Worm (Caenorhabditis elegans) whole organism, dauer: ENCODE data around the gene F22E5.12.
"Not testable (repeated sequence)": the region's sequence is repeated elsewhere in the genome, so short reads cannot be mapped to it uniquely, and the experiment has no call there.

Source experiments
- unc-62 ChIP-seq: sonication (generic microtip); optimal IDR thresholded peaks from 2 replicates; lab custom pipeline; 2017; ENCODE audit warnings: missing biosample characterization, missing genetic modification reagents, missing genetic modification characterization

Gene F22E5.12

DNA sequence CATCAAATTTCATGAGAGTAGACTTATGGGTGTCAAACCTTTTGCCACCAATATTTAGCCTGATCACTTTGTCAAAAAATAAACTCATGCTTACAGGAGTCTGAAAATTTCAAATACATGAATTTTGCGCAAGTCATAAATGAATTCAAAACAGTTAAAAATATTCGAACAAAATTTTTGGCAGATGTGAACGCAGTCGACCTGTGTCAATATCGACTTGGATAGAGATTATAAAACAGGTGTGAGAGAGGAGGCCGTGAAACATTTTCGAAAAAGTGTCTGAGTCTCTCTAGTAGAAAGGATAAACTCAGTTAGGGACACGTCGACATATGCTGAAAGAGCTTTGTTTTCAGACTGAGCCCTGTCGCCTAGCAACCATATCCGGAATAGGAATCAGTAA is at the start of gene F22E5.12:
Gene F22E5.12, minus strand, starts transcription at position 101 of the 400 bp plus-strand sequence.
- not testable (repeated sequence) for TF ChIP-seq unc-62 (GFP tag; lab: Kevin White, UChicago)

DNA sequence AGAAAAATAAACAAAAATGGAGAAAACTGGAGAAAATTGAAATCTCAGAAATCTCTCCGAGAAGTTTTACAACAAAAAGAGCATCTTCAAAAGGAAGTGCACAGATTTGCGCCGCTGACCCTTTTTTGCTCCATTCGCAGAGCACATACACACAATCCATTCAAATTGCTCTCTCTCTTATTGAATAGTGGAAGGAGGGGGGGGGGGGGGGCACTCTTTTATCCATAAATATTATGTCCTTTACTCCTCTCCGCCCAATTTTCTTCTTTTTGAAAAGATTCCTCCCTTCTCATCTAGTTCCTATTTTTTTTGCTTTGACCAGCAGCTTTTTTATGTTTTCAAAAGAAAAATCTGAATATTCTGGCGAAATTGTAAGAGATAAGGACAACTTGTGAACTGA is 48.4 kb upstream of the F22E5.12 start:
- no peak for TF ChIP-seq unc-62 (GFP tag; lab: Kevin White, UChicago)

DNA sequence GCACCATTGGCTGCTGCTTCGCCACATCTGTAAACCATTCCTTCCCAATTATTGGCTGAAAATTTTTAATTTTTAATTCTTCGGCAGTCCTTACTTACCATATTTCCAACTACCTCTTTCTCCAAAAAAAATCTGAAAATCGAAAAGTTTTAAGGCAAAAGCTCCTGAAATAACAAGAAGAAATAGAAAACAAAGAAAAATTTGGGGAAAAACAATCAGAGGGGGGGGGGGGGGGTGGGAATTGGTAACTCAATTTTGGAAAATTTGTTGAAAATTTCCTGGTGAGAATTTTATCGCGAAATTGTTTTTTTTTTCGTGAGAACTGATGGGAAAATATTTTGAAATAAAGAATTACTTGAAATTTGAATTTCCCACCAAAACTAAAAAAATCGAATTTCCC is 45.8 kb upstream of the F22E5.12 start, which contains the start of gene set-11:
Gene set-11, minus strand, starts transcription at position 101 of the 400 bp plus-strand sequence.
- TF ChIP-seq unc-62 (GFP tag; lab: Kevin White, UChicago): no peak

DNA sequence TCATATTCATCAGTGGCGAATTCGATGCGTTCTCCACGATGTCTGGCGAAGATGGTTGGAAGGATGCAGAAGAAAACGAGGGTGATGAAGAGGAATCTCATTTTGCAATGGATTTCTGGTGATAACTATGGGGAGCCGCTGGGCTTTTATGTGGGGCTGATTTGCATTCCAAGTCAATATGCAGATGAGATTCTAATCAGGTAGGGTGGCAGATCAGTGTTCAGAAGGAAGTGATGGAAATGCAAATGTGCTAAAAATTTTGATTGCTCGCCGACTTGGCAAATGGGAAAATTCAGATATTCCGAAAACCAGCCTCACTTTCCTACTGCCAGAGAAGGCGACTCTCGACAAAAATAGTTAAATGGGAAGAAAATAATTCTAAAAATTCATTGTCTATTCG is 43.4 kb upstream of the F22E5.12 start, which contains the start of gene nspf-3:
Gene nspf-3, minus strand, starts transcription at position 101 of the 400 bp plus-strand sequence.
- TF ChIP-seq unc-62 (GFP tag; lab: Kevin White, UChicago): no peak

DNA sequence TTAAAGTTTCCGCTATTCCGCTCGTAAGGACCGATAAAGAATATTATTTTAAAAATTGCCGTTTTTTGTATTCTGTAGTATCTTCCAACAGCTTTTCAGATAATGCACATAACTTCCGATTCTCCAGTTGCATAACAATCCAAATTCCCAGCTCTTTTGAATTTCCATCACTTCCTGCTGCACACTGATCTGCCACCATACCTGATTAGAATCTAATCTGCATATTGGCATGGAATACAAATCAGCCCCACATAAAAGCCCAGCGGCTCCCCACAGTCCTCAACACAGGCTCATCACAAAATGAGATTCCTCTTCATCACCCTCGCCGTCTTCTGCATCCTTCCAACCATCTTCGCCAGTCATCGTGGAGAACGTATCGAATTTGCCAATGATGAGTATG is 42.0 kb upstream of the F22E5.12 start, which contains the start of gene nspf-2:
Gene nspf-2, plus strand, starts transcription at position 301 of the 400 bp plus-strand sequence.
- not testable (repeated sequence) for TF ChIP-seq unc-62 (GFP tag; lab: Kevin White, UChicago)

DNA sequence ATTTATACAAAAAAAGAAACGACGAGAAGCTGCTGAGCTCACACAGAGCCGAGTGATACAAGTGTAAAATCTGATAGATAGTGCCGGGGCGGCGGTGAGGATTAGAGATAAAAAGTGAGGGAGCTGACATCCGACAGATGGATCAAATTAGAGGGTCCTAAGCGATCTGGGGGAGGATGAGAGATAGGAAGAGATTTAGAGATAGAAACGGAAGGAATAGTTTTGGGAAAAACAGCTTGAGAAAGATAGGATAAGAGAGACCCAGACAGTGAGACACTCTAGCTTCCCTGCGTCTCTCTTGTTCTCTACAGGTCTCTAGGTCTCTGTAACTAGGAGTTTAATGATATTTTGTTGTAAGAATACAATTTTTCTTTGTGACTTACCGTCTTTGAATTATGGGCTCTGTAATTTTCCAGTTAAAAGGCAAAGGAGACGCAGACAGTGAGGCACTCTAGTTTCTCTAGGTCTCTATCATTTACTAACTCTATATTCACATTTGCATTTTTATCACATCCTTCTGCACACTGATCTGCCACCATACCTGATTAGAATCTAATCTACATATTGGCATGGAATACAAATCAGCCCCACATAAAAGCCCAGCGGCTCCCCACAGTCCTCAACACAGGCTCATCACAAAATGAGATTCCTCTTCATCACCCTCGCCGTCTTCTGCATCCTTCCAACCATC is 40.5 kb upstream of the F22E5.12 start, which contains the start of the genes sup-9 and nspf-1:
Gene sup-9, minus strand, starts transcription at position 43 of the 691 bp plus-strand sequence.
Gene nspf-1, plus strand, starts transcription at position 641 of the 691 bp plus-strand sequence.
- no peak for TF ChIP-seq unc-62 (GFP tag; lab: Kevin White, UChicago)

DNA sequence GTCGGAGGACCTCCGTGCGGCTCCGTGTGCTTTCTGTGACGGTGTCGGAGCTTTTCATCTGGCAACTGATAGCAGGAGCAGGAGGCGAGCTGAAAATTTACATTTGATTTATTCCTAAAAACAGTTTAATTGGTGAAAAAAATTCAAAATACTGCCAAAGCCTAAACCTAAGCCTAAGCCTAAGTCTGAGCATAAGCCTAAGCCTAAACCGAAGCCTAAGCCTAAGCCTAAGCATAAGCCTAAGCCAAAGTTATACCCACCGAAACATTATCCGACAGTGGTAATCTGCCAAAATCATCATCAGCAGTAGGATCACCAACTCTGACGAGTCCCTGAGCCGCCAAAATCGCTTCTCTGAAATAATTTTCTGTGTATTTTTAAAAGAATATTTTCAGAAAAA is 38.1 kb upstream of the F22E5.12 start:
- no peak for TF ChIP-seq unc-62 (GFP tag; lab: Kevin White, UChicago)

DNA sequence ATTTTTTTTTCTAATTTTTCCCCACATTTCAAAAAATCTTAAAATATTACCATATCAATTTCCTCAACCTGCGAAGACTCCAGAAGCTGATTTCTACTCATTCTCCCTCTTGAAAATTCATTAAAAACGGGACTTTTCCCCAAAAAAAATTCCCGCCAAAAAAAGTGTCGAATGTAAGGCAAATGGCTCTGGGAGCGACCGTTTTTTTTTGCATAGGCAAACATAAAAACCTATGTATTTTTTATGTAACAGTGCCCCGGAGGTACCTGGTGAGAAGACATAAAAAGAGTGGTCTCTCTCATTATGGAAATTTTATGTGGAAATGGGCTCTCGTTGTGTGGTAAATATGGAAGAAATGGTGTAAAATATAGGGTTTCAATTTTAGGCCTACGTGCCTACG is 37.6 kb upstream of the F22E5.12 start, which contains the start of gene ceh-87:
Gene ceh-87, minus strand, starts transcription at position 101 of the 400 bp plus-strand sequence.
- no peak for TF ChIP-seq unc-62 (GFP tag; lab: Kevin White, UChicago)

DNA sequence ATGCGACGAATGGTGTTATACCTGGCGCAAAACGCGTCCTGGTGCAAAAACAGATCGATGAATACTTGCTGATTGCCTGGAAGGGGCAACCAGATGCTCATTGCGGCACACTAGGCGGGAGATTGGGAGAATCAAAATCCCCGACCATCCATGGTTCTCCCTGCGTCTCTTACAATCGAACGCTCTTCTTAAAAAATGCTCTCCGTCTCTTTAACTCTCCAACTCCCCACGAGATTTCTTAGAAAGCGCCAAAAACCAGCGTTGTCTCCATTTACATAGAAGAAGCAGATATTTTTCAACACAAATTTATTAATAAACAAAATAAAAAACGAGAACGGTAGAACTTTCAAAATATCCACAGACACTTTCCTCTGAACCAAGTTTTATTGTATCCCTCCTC is 34.5 kb upstream of the F22E5.12 start, which contains the start of gene F34D6.1:
Gene F34D6.1, minus strand, starts transcription at position 101 of the 400 bp plus-strand sequence.
- no peak for TF ChIP-seq unc-62 (GFP tag; lab: Kevin White, UChicago)

DNA sequence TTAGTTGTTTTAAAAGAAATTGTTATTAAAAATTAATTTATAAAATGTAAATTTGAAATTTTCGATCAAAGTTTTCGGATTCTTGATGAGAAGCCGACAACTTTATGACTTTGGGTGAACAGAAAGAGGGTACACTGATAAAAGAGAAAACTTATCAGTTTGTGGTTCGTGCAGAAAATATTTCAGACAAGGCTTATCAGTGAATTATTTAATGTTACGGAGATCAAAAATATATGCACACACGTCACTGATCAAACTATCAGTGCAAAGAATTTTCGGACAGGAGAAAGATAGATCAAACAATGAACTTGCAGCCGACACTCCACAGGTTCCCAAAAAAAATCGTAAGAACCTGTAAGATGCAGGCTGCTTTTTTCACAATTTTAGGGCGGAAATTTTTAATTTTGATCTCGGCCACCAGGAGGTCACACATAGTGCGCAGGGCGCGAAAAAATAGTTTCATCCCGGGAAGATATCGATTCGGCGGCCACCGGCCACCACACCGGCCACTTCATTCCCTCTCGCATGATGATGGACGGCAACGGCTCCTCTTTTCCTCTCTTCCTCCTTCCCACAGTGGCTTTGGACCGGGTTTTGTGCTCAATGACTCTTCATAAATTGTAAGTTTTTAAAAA is 31.0 kb upstream of the F22E5.12 start, which contains the start of gene F22E5.17:
Gene F22E5.17, plus strand, starts transcription at position 508 of the 635 bp plus-strand sequence.
- TF ChIP-seq unc-62 (GFP tag; lab: Kevin White, UChicago): no peak

DNA sequence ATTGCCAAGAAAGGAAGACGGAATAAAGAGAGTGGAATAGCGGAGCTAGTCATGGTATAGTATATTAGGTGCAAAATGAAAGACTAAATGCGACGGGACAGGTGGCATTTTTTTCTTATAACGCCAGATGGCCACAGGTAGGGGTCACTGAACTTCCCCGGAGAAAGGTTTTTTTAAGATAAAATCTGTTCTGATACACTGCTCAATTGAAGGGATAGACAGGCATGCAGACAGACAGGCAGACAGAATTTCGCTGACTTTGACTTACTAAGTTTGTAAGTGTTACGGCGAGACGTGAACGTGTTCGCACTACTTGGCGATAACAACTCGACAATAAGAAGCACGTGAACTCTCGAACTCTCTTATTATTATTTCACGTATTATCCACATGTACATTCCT is 26.9 kb upstream of the F22E5.12 start, which contains the start of the genes F22E5.20 and F22E5.1:
Gene F22E5.20, minus strand, starts transcription at position 101 of the 400 bp plus-strand sequence.
Gene F22E5.1, plus strand, starts transcription at position 242 of the 400 bp plus-strand sequence.
- not testable (repeated sequence) for TF ChIP-seq unc-62 (GFP tag; lab: Kevin White, UChicago)

DNA sequence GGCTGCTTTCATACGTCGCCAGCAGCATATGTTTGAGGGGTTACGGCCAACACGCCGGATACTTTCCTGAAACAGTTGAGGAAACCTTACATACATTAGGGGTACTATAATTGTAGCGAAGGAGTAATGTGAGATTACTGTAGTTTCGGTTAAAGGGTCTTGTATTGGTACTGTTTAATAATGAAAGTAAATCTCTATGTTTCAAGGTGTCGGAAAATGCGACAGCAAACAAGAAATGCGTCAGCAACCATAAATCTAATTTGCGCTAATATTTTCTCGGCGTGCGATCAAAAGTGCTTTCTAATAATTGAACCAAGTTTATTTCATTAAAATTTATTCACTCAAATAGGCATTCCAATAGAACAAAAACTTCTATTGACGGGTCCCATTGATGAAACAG is 25.7 kb upstream of the F22E5.12 start, which contains the start of gene sri-57:
Gene sri-57, minus strand, starts transcription at position 101 of the 400 bp plus-strand sequence.
- not testable (repeated sequence) for TF ChIP-seq unc-62 (GFP tag; lab: Kevin White, UChicago)

DNA sequence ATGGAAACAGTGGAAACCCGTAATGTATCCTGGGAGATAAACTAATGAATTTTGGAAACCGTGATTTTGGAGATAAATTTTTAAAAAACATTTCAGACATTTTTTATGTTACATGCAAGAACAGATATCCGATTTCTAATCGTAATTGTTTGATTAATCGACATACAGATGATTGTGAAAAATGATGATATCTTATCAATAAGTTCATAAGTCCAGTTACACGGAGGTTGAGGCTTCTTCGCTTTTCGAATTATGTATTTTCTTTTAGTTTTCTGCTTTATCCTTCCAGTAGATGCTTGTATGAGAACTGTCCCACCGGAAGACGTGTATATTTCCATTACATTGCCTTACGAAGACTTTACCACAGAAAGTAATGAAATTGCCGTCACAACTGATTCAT is 18.9 kb upstream of the F22E5.12 start, which contains the start of gene F22E5.22:
Gene F22E5.22, plus strand, starts transcription at position 301 of the 400 bp plus-strand sequence.
- no peak for TF ChIP-seq unc-62 (GFP tag; lab: Kevin White, UChicago)

DNA sequence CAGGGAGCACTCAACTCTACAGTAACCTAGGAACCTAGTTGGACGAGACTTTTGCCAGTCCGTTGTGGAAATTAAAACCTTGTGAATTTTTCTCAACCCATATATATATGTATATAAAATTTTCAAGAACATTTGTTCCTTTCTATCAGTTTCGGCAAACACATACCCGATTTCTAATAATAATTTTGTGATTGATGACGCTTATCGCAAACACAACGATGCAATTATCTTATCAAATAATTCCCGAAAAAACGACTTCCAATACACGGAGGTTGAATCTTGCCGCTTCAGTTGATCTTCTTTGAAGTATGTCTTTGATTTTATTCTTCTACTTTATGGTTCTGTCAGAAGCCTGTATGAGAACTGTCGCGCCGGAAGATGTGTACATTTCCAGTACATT is 18.4 kb upstream of the F22E5.12 start, which contains the start of gene F22E5.2:
Gene F22E5.2, plus strand, starts transcription at position 301 of the 400 bp plus-strand sequence.
- TF ChIP-seq unc-62 (GFP tag; lab: Kevin White, UChicago): not testable (repeated sequence)

DNA sequence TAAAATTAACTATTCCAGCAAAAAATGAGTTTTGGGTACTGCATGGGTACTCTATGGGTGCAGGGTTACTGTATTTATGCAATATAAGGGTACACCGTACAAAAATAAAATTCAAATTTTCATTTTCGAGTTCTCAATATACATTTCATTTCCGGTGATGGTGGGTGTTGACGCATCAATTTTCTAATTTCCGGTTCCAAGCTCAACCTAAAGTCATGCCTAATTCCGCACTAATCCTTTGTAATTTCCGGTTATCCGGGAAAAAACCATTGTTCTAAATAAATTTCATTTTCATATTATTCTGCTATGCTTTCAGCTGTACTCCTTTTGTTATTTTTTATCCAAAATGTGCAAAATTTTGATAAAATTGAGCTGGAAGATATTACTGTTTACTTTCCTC is 12.7 kb upstream of the F22E5.12 start, which contains the start of gene gcy-21:
Gene gcy-21, plus strand, starts transcription at position 301 of the 400 bp plus-strand sequence.
- TF ChIP-seq unc-62 (GFP tag; lab: Kevin White, UChicago): no peak
